Worm (Caenorhabditis elegans) whole organism, late embryonic: ENCODE results near the gene sre-2.

Experiments
- C38D4.7 ChIP-seq: fragments of 200-800 bp; sonication (Bioruptor generic); optimal IDR thresholded peaks from 2 replicates; lab custom pipeline; 2018; ENCODE audit warnings: mild to moderate bottlenecking, missing genetic modification characterization, moderate library complexity, missing compliant biosample characterization
- K09A11.1 ChIP-seq: sonication (generic microtip); optimal IDR thresholded peaks from 2 replicates; lab custom pipeline; 2017; ENCODE audit warnings: antibody characterized with exemption, mild to moderate bottlenecking, missing genetic modification characterization, missing compliant biosample characterization; ENCODE audit not compliant: insufficient read depth
- ceh-14 ChIP-seq: sonication (generic microtip); optimal IDR thresholded peaks from 2 replicates; lab custom pipeline; 2016; ENCODE audit warnings: missing genotype, missing genetic modification characterization, missing compliant biosample characterization
- ceh-19 ChIP-seq: fragments of 200-800 bp; sonication (Bioruptor generic); optimal IDR thresholded peaks from 2 replicates; lab custom pipeline; 2018; ENCODE audit warnings: mild to moderate bottlenecking, missing genetic modification characterization, missing compliant biosample characterization
- ceh-2 ChIP-seq: sonication (generic microtip); optimal IDR thresholded peaks from 2 replicates; lab custom pipeline; 2016; ENCODE audit warnings: missing genotype, missing genetic modification characterization, missing compliant biosample characterization
- ceh-22 ChIP-seq: sonication (generic microtip); optimal IDR thresholded peaks from 2 replicates; lab custom pipeline; 2017; ENCODE audit warnings: missing biosample characterization, missing genetic modification characterization
- ceh-30 ChIP-seq: fragments of 150-350 bp; optimal IDR thresholded peaks from 2 replicates; lab custom pipeline; 2014; ENCODE audit warnings: missing biosample characterization, missing genetic modification characterization
- ceh-31 ChIP-seq: sonication (generic microtip); optimal IDR thresholded peaks from 2 replicates; lab custom pipeline; 2016; ENCODE audit warnings: missing genetic modification characterization, missing compliant biosample characterization
- ceh-45 ChIP-seq: fragments of 200-800 bp; sonication (Bioruptor generic); IDR thresholded peaks from 2 replicates; pipeline ENCODE4 v1.3.6; 2022; ENCODE audit warnings: missing genetic modification reagents, missing genetic modification characterization, missing compliant biosample characterization
- ceh-48 ChIP-seq: sonication (generic microtip); optimal IDR thresholded peaks from 2 replicates; lab custom pipeline; 2016; ENCODE audit warnings: missing genetic modification characterization, inconsistent platforms, missing compliant biosample characterization
- ceh-6 ChIP-seq: fragments of 200-800 bp; sonication (Bioruptor generic); optimal IDR thresholded peaks from 2 replicates; lab custom pipeline; 2018; ENCODE audit warnings: mild to moderate bottlenecking, missing genetic modification characterization, missing compliant biosample characterization
- ceh-9 ChIP-seq: sonication (generic microtip); optimal IDR thresholded peaks from 2 replicates; lab custom pipeline; 2016; ENCODE audit warnings: mild to moderate bottlenecking, missing genetic modification characterization, inconsistent platforms, missing compliant biosample characterization
- che-1 ChIP-seq: sonication (generic microtip); optimal IDR thresholded peaks from 2 replicates; lab custom pipeline; 2016; ENCODE audit warnings: mild to moderate bottlenecking, missing genetic modification characterization, missing compliant biosample characterization
- dve-1 ChIP-seq: sonication (generic microtip); optimal IDR thresholded peaks from 2 replicates; lab custom pipeline; 2017; ENCODE audit warnings: antibody characterized with exemption, mild to moderate bottlenecking, missing genetic modification characterization, missing compliant biosample characterization
- elt-2 ChIP-seq: sonication (generic microtip); optimal IDR thresholded peaks from 2 replicates; lab custom pipeline; 2016; ENCODE audit warnings: missing genetic modification reagents, missing genetic modification characterization, missing compliant biosample characterization
- elt-4 ChIP-seq: sonication (generic microtip); optimal IDR thresholded peaks from 2 replicates; lab custom pipeline; 2016; ENCODE audit warnings: missing genetic modification characterization, missing compliant biosample characterization
- ets-4 ChIP-seq: sonication (generic microtip); optimal IDR thresholded peaks from 2 replicates; lab custom pipeline; 2016; ENCODE audit warnings: missing genetic modification characterization, missing compliant biosample characterization
- fax-1 ChIP-seq: sonication (generic microtip); optimal IDR thresholded peaks from 2 replicates; lab custom pipeline; 2016; ENCODE audit warnings: missing genotype, missing genetic modification characterization, missing compliant biosample characterization
- hlh-13 ChIP-seq: fragments of 200-800 bp; sonication (Bioruptor generic); optimal IDR thresholded peaks from 2 replicates; lab custom pipeline; 2018; ENCODE audit warnings: mild to moderate bottlenecking, missing genetic modification characterization, missing compliant biosample characterization
- hlh-15 ChIP-seq: sonication (generic microtip); optimal IDR thresholded peaks from 2 replicates; lab custom pipeline; 2016; ENCODE audit warnings: missing genetic modification characterization, missing compliant biosample characterization
- hlh-30 ChIP-seq: sonication (generic microtip); optimal IDR thresholded peaks from 2 replicates; lab custom pipeline; 2017; ENCODE audit warnings: antibody characterized with exemption, missing genetic modification characterization, missing compliant biosample characterization; ENCODE audit not compliant: insufficient read depth
- hlh-6 ChIP-seq: sonication (generic microtip); optimal IDR thresholded peaks from 2 replicates; lab custom pipeline; 2016; ENCODE audit warnings: missing genotype, missing genetic modification characterization, missing compliant biosample characterization
- hlh-8 ChIP-seq: sonication (generic microtip); optimal IDR thresholded peaks from 2 replicates; lab custom pipeline; 2016; ENCODE audit warnings: missing genotype, missing genetic modification characterization, missing compliant biosample characterization
- mec-3 ChIP-seq: sonication (generic microtip); optimal IDR thresholded peaks from 2 replicates; lab custom pipeline; 2016; ENCODE audit warnings: borderline replicate concordance, missing genetic modification characterization, missing compliant biosample characterization
- nfya-1 ChIP-seq: sonication (generic microtip); optimal IDR thresholded peaks from 2 replicates; lab custom pipeline; 2017; ENCODE audit warnings: missing genetic modification characterization, mild to moderate bottlenecking, missing compliant biosample characterization, antibody characterized with exemption, moderate library complexity
- nhr-232 ChIP-seq: sonication (generic microtip); optimal IDR thresholded peaks from 2 replicates; lab custom pipeline; 2016; ENCODE audit warnings: missing genetic modification characterization, missing compliant biosample characterization
- odd-2 ChIP-seq: sonication (generic microtip); optimal IDR thresholded peaks from 2 replicates; lab custom pipeline; 2017; ENCODE audit warnings: antibody characterized with exemption, mild to moderate bottlenecking, missing genetic modification characterization, missing compliant biosample characterization
- pat-9 ChIP-seq: fragments of 200-800 bp; sonication (Bioruptor generic); optimal IDR thresholded peaks from 2 replicates; lab custom pipeline; 2018; ENCODE audit warnings: mild to moderate bottlenecking, missing genetic modification characterization, moderate library complexity, missing compliant biosample characterization
- pax-1 ChIP-seq: fragments of 150-350 bp; optimal IDR thresholded peaks from 2 replicates; lab custom pipeline; 2014; ENCODE audit warnings: missing biosample characterization, missing genetic modification characterization
- pha-2 ChIP-seq: sonication (generic microtip); optimal IDR thresholded peaks from 2 replicates; lab custom pipeline; 2017; ENCODE audit warnings: mild to moderate bottlenecking, missing genetic modification characterization, missing compliant biosample characterization
- pha-4 ChIP-seq: fragments of 150-350 bp; optimal IDR thresholded peaks from 2 replicates; lab custom pipeline; 2018; ENCODE audit warnings: missing biosample characterization, missing genetic modification reagents, missing genetic modification characterization
- ref-2 ChIP-seq: sonication (generic microtip); optimal IDR thresholded peaks from 2 replicates; lab custom pipeline; 2016; ENCODE audit warnings: missing genetic modification characterization, missing compliant biosample characterization
- sdc-2 ChIP-seq: sonication (generic microtip); optimal IDR thresholded peaks from 2 replicates; lab custom pipeline; 2016; ENCODE audit warnings: missing genotype, missing genetic modification characterization, missing compliant biosample characterization
- syd-9 ChIP-seq: sonication (generic microtip); optimal IDR thresholded peaks from 2 replicates; lab custom pipeline; 2016; ENCODE audit warnings: mild to moderate bottlenecking, missing genetic modification characterization, moderate library complexity, missing compliant biosample characterization
- tbx-7 ChIP-seq: sonication (generic microtip); optimal IDR thresholded peaks from 2 replicates; lab custom pipeline; 2016; ENCODE audit warnings: missing genotype, missing genetic modification characterization, missing compliant biosample characterization
- unc-3 ChIP-seq, 2 experiments: fragments of 200-800 bp in 1 of 2; sonication (Bioruptor generic) in 1 of 2; sonication (generic microtip) in 1 of 2; conservative IDR thresholded peaks in 1 of 2; optimal IDR thresholded peaks in 1 of 2; 2 replicates each; pipeline versions ENCODE4 v1.3.6 to Lab custom; 2016 to 2022; ENCODE audit warnings: missing compliant biosample characterization in 2 of 2, missing genetic modification characterization in 2 of 2, missing genetic modification reagents in 1 of 2
- unc-42 ChIP-seq: sonication (generic microtip); optimal IDR thresholded peaks from 2 replicates; lab custom pipeline; 2016; ENCODE audit warnings: missing genotype, missing genetic modification characterization, missing compliant biosample characterization
- unc-55 ChIP-seq: sonication (generic microtip); optimal IDR thresholded peaks from 2 replicates; lab custom pipeline; 2017; ENCODE audit warnings: missing biosample characterization, missing genetic modification reagents, missing genetic modification characterization
- unc-86 ChIP-seq: sonication (generic microtip); optimal IDR thresholded peaks from 2 replicates; lab custom pipeline; 2016; ENCODE audit warnings: missing genetic modification characterization, missing compliant biosample characterization

Gene sre-2

DNA sequence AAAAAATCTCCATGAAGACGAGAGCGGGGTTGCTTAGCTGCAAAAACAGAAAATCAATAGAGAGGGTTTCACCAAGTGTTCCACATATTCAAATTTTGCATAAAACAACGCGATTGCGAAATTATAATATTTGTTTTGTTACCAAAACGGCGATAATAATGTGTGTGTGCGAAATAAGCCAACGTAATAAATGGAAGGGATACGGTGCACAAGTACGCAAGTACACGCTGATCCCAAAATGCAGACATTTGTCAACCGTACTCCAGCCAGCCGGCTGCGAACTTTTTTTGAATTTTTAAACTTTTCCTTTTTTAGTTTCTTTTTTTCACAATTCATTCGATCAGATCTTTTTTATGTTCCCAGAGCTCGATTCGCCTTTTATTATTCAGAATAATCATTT, 22.9 kb upstream of the sre-2 start, which contains the start of gene ire-1:
ire-1 (minus strand) TSS at position 44 of the 400 bp plus-strand sequence.
- TF ChIP-seq unc-3 (GFP tag; conservative IDR thresholded peaks at IDR 0.05; lab: Robert Waterston, UW) (peak; percentile 13; the same call in 1 of the 2 replicates), unc-3 (tag; optimal IDR thresholded peaks at IDR 0.05; lab: Kevin White, UChicago) (no peak), ceh-31 (tag; lab: Kevin White, UChicago) (peak; percentile 37), ceh-48 (tag; lab: Kevin White, UChicago) (no peak), dve-1 (tag; lab: Kevin White, UChicago) (peak; percentile 53), ceh-6 (GFP tag; lab: Kevin White, UChicago) (no peak), elt-4 (tag; lab: Kevin White, UChicago) (no peak), hlh-15 (no peak), elt-2 (peak; percentile 3), nfya-1 (tag; lab: Kevin White, UChicago) (peak; percentile 73), ref-2 (tag; lab: Kevin White, UChicago) (no peak), unc-42 (tag; lab: Kevin White, UChicago) (peak; percentile 34)
- TF ChIP-seq, all 69 proteins: peak for 6

DNA sequence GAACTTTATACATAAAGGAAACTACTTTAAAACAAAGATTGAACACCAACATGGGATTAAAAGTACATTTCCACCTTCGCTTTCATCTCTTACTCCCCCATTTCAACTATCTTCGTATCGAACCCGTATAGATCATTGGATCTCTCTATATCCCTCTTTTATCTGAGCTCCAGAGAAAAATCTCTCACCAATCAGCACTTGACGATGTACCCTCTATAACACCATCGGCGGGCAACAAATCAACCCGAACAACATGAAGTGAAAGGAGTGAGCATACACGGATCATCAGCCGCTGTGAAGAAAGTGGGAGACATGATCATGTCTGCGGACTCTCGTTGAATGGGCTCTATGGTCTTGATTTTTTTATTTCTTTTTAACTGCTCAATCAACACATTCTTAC, 15.5 kb upstream of the sre-2 start:
- TF ChIP-seq ceh-22, result no peak
- TF ChIP-seq pha-2 (tag; lab: Kevin White, UChicago), result no peak
- no peak for TF ChIP-seq sdc-2 (tag; lab: Kevin White, UChicago)
- peak; percentile 77 for TF ChIP-seq nfya-1 (tag; lab: Kevin White, UChicago)
- TF ChIP-seq ceh-2 (tag; lab: Kevin White, UChicago), result no peak
- no peak for TF ChIP-seq pha-4 (tag; lab: Kevin White, UChicago)

- no peak for TF ChIP-seq odd-2
- TF ChIP-seq tbx-7 (tag; lab: Kevin White, UChicago), result no peak
- TF ChIP-seq ceh-30 (tag; lab: Kevin White, UChicago), result no peak
- TF ChIP-seq K09A11.1 (tag; lab: Kevin White, UChicago), result no peak
- no peak for TF ChIP-seq nhr-232 (tag; lab: Kevin White, UChicago)
- no peak for TF ChIP-seq elt-2
- TF ChIP-seq mec-3 (tag; lab: Kevin White, UChicago), result no peak
- no peak for TF ChIP-seq unc-55 (GFP tag; lab: Kevin White, UChicago)
- TF ChIP-seq che-1 (tag; lab: Kevin White, UChicago), result no peak
- TF ChIP-seq pax-1, result no peak
- no peak for TF ChIP-seq fax-1 (tag; lab: Kevin White, UChicago)
- no peak for TF ChIP-seq hlh-6 (tag; lab: Kevin White, UChicago)
- TF ChIP-seq ceh-19 (GFP tag; lab: Kevin White, UChicago), result no peak
- TF ChIP-seq pha-2 (tag; lab: Kevin White, UChicago), result no peak
- no peak for TF ChIP-seq hlh-30 (tag; lab: Kevin White, UChicago)
- no peak for TF ChIP-seq ceh-6 (GFP tag; lab: Kevin White, UChicago)
- TF ChIP-seq hlh-8 (tag; lab: Kevin White, UChicago), result no peak
- TF ChIP-seq C38D4.7 (GFP tag; lab: Kevin White, UChicago), result no peak
- TF ChIP-seq hlh-13 (GFP tag; lab: Kevin White, UChicago), result no peak
These were observed 14.2 kb upstream of the sre-2 start, which contains the start of gene unc-105 for ce11 chrII:8116159-8116558. Gene unc-105 (plus strand): TSS chrII:8116459.

- TF ChIP-seq ceh-31 (tag; lab: Kevin White, UChicago) (no peak), pha-4 (tag; lab: Kevin White, UChicago) (no peak), unc-86 (tag; lab: Kevin White, UChicago) (no peak), hlh-30 (tag; lab: Kevin White, UChicago) (no peak), hlh-13 (GFP tag; lab: Kevin White, UChicago) (no peak), ceh-14 (no peak), ceh-45 (GFP tag; lab: Robert Waterston, UW) (no peak), ets-4 (tag; lab: Kevin White, UChicago) (no peak), elt-2 (no peak), pat-9 (tag; lab: Kevin White, UChicago) (no peak), ceh-48 (tag; lab: Kevin White, UChicago) (no peak), ceh-9 (no peak), syd-9 (tag; lab: Kevin White, UChicago) (no peak)
These were observed 10.1 kb upstream of the sre-2 start, which contains the start of gene lron-4 for ce11 chrII:8112063-8112462. Gene lron-4 (minus strand): TSS chrII:8112163.
